Fruit fly (Drosophila melanogaster) whole organism, prepupa: ENCODE results near the gene CG2147.

Source experiments
- Blimp-1 ChIP-seq: fragments of 200-800 bp; sonication (Bioruptor generic); optimal IDR thresholded peaks from 3 replicates; lab custom pipeline; 2017; ENCODE audit warnings: missing biosample characterization, missing genetic modification characterization, mild to moderate bottlenecking, moderate library complexity, missing genetic modification reagents
- CG10631 ChIP-seq: fragments of 200-800 bp; sonication (Bioruptor generic); optimal IDR thresholded peaks from 2 replicates; lab custom pipeline; 2016; ENCODE audit warnings: missing biosample characterization, missing genetic modification characterization
- CG10669 ChIP-seq: fragments of 200-800 bp; sonication (Bioruptor generic); optimal IDR thresholded peaks from 3 replicates; lab custom pipeline; 2018; ENCODE audit warnings: missing biosample characterization, mild to moderate bottlenecking, missing genetic modification characterization, moderate library complexity
- CG11294 ChIP-seq: fragments of 200-800 bp; sonication (Bioruptor generic); IDR thresholded peaks from 2 replicates; pipeline ENCODE4 v1.3.6; 2022; ENCODE audit warnings: missing biosample characterization, missing genetic modification characterization
- CG11902 ChIP-seq: fragments of 200-800 bp; sonication (Bioruptor generic); optimal IDR thresholded peaks from 3 replicates; lab custom pipeline; 2016; ENCODE audit warnings: missing biosample characterization, missing genetic modification characterization
- CG15336 ChIP-seq: fragments of 200-800 bp; sonication (Bioruptor generic); IDR thresholded peaks from 2 replicates; pipeline ENCODE4 v1.3.6; 2022; ENCODE audit warnings: missing biosample characterization, missing genetic modification characterization
- CG1621 ChIP-seq: fragments of 200-800 bp; sonication (Bioruptor generic); optimal IDR thresholded peaks from 3 replicates; lab custom pipeline; 2018; ENCODE audit warnings: missing biosample characterization, mild to moderate bottlenecking, missing genetic modification characterization
- CG16779 ChIP-seq: fragments of 200-800 bp; sonication (Bioruptor generic); optimal IDR thresholded peaks from 3 replicates; lab custom pipeline; 2017; ENCODE audit warnings: missing biosample characterization, mild to moderate bottlenecking, missing genetic modification characterization
- CG3032 ChIP-seq: fragments of 200-800 bp; optimal IDR thresholded peaks from 2 replicates; lab custom pipeline; 2019; ENCODE audit warnings: missing biosample characterization, mild to moderate bottlenecking, missing genetic modification characterization, moderate library complexity
- CG31627 ChIP-seq: fragments of 200-800 bp; sonication (Bioruptor generic); optimal IDR thresholded peaks from 3 replicates; lab custom pipeline; 2016; ENCODE audit warnings: missing biosample characterization, missing genetic modification characterization
- CG32006 ChIP-seq: fragments of 200-800 bp; sonication (Bioruptor generic); optimal IDR thresholded peaks from 3 replicates; lab custom pipeline; 2017; ENCODE audit warnings: missing biosample characterization, mild to moderate bottlenecking, missing genetic modification characterization
- CG34406 ChIP-seq: fragments of 200-800 bp; sonication (Bioruptor generic); optimal IDR thresholded peaks from 3 replicates; lab custom pipeline; 2016; ENCODE audit warnings: missing biosample characterization, missing genetic modification characterization
- CG3919 ChIP-seq: fragments of 200-800 bp; sonication (Bioruptor generic); optimal IDR thresholded peaks from 3 replicates; lab custom pipeline; 2016; ENCODE audit warnings: missing biosample characterization, missing genetic modification characterization
- CG6163 ChIP-seq: fragments of 200-800 bp; sonication (Bioruptor generic); IDR thresholded peaks from 3 replicates; pipeline ENCODE4 v1.3.6; 2022; ENCODE audit warnings: missing biosample characterization, missing genetic modification characterization
- CG6276 ChIP-seq: fragments of 200-800 bp; sonication (Bioruptor generic); optimal IDR thresholded peaks from 2 replicates; lab custom pipeline; 2017; ENCODE audit warnings: missing biosample characterization, mild to moderate bottlenecking, missing genetic modification characterization
- CG6808 ChIP-seq: fragments of 200-800 bp; sonication (Bioruptor generic); optimal IDR thresholded peaks from 3 replicates; lab custom pipeline; 2017; ENCODE audit warnings: missing biosample characterization, missing genetic modification characterization, mild to moderate bottlenecking, moderate library complexity, missing genetic modification reagents
- CG7368 ChIP-seq: fragments of 200-800 bp; sonication (Bioruptor generic); optimal IDR thresholded peaks from 3 replicates; lab custom pipeline; 2016; ENCODE audit warnings: missing biosample characterization, missing genetic modification characterization
- CG8119 ChIP-seq: fragments of 200-800 bp; sonication (Bioruptor generic); IDR thresholded peaks from 3 replicates; pipeline ENCODE4 v1.3.6; 2022; ENCODE audit warnings: missing biosample characterization, missing genetic modification characterization
- CG8319 ChIP-seq: fragments of 200-800 bp; sonication (Bioruptor generic); optimal IDR thresholded peaks from 3 replicates; lab custom pipeline; 2016; ENCODE audit warnings: missing biosample characterization, missing genetic modification characterization
- CG8632 ChIP-seq: fragments of 200-800 bp; sonication (Bioruptor generic); optimal IDR thresholded peaks from 3 replicates; lab custom pipeline; 2016; ENCODE audit warnings: missing biosample characterization, missing genetic modification characterization
- Eip75B ChIP-seq: fragments of 200-800 bp; sonication (Bioruptor generic); optimal IDR thresholded peaks from 3 replicates; lab custom pipeline; 2016; ENCODE audit warnings: missing biosample characterization, missing genetic modification characterization
- Ets21C ChIP-seq: fragments of 200-800 bp; sonication (Bioruptor generic); optimal IDR thresholded peaks from 3 replicates; lab custom pipeline; 2016; ENCODE audit warnings: missing biosample characterization, missing genetic modification characterization
- Hr38 ChIP-seq: sonication (Bioruptor generic); optimal IDR thresholded peaks from 2 replicates; lab custom pipeline; 2016; ENCODE audit warnings: missing biosample characterization, missing genetic modification characterization
- Hr39 ChIP-seq: fragments of 200-800 bp; sonication (Bioruptor generic); optimal IDR thresholded peaks from 2 replicates; lab custom pipeline; 2016; ENCODE audit warnings: missing biosample characterization, missing genetic modification characterization
- Hr4 ChIP-seq: fragments of 200-800 bp; sonication (Bioruptor generic); optimal IDR thresholded peaks from 3 replicates; lab custom pipeline; 2016; ENCODE audit warnings: missing biosample characterization, missing genetic modification characterization
- Lpt ChIP-seq: fragments of 200-800 bp; sonication (Bioruptor generic); optimal IDR thresholded peaks from 3 replicates; lab custom pipeline; 2016; ENCODE audit warnings: missing biosample characterization, missing genetic modification characterization
- Met ChIP-seq: fragments of 200-800 bp; sonication (Bioruptor generic); optimal IDR thresholded peaks from 3 replicates; lab custom pipeline; 2016; ENCODE audit warnings: missing biosample characterization, missing genetic modification characterization
- OdsH ChIP-seq: fragments of 200-800 bp; sonication (Bioruptor generic); optimal IDR thresholded peaks from 3 replicates; lab custom pipeline; 2016; ENCODE audit warnings: missing biosample characterization, missing genetic modification characterization
- achi ChIP-seq: fragments of 200-800 bp; sonication (Bioruptor generic); optimal IDR thresholded peaks from 3 replicates; lab custom pipeline; 2016; ENCODE audit warnings: missing biosample characterization, missing genetic modification characterization
- acj6 ChIP-seq: fragments of 200-800 bp; sonication (Bioruptor generic); optimal IDR thresholded peaks from 3 replicates; lab custom pipeline; 2016; ENCODE audit warnings: missing biosample characterization, missing genetic modification characterization
- cyc ChIP-seq: fragments of 200-800 bp; sonication (Bioruptor generic); optimal IDR thresholded peaks from 3 replicates; lab custom pipeline; 2016; ENCODE audit warnings: missing biosample characterization, missing genetic modification characterization
- dsx ChIP-seq: fragments of 200-800 bp; optimal IDR thresholded peaks from 3 replicates; lab custom pipeline; 2019; ENCODE audit warnings: missing biosample characterization, mild to moderate bottlenecking, missing genetic modification characterization, moderate library complexity; ENCODE audit not compliant: poor library complexity, severe bottlenecking
- eg ChIP-seq: fragments of 200-800 bp; sonication (Bioruptor generic); IDR thresholded peaks from 3 replicates; pipeline ENCODE4 v1.3.6; 2022; ENCODE audit warnings: missing biosample characterization, missing genetic modification characterization
- esn ChIP-seq: fragments of 200-800 bp; sonication (Bioruptor generic); optimal IDR thresholded peaks from 2 replicates; lab custom pipeline; 2016; ENCODE audit warnings: missing biosample characterization, mild to moderate bottlenecking, missing genetic modification characterization, moderate library complexity
- fd59A ChIP-seq: fragments of 200-800 bp; sonication (Bioruptor generic); optimal IDR thresholded peaks from 2 replicates; lab custom pipeline; 2017; ENCODE audit warnings: missing biosample characterization, mild to moderate bottlenecking, missing genetic modification characterization, missing genetic modification reagents
- fkh ChIP-seq: fragments of 200-800 bp; sonication (Bioruptor generic); optimal IDR thresholded peaks from 3 replicates; lab custom pipeline; 2017; ENCODE audit warnings: missing biosample characterization, mild to moderate bottlenecking, missing genetic modification characterization, moderate library complexity
- lz ChIP-seq: fragments of 200-800 bp; sonication (Bioruptor generic); optimal IDR thresholded peaks from 3 replicates; lab custom pipeline; 2016; ENCODE audit warnings: missing biosample characterization, missing genetic modification characterization
- net ChIP-seq: fragments of 200-800 bp; sonication (Bioruptor generic); optimal IDR thresholded peaks from 3 replicates; lab custom pipeline; 2016; ENCODE audit warnings: missing biosample characterization, missing genetic modification characterization
- pdm3 ChIP-seq: fragments of 200-800 bp; sonication (Bioruptor generic); optimal IDR thresholded peaks from 3 replicates; lab custom pipeline; 2016; ENCODE audit warnings: missing biosample characterization, missing genetic modification characterization
- spab ChIP-seq: fragments of 200-800 bp; sonication (Bioruptor generic); optimal IDR thresholded peaks from 2 replicates; lab custom pipeline; 2017; ENCODE audit warnings: missing biosample characterization, mild to moderate bottlenecking, missing genetic modification characterization, missing genetic modification reagents
- ss ChIP-seq, 2 experiments: fragments of 200-800 bp; sonication (Bioruptor generic); optimal IDR thresholded peaks; 2 replicates in 1 of 2; 3 replicates in 1 of 2; lab custom pipeline; 2017 to 2018; ENCODE audit warnings: mild to moderate bottlenecking in 2 of 2, missing biosample characterization in 2 of 2, missing genetic modification characterization in 2 of 2, moderate library complexity in 1 of 2
- svp ChIP-seq: fragments of 200-800 bp; sonication (Bioruptor generic); peaks from one replicate; lab custom pipeline; 2016; ENCODE audit warnings: missing biosample characterization, missing genetic modification characterization
- topi ChIP-seq: fragments of 200-800 bp; sonication (Bioruptor generic); optimal IDR thresholded peaks from 3 replicates; lab custom pipeline; 2016; ENCODE audit warnings: missing biosample characterization, missing genetic modification characterization
- vri ChIP-seq: fragments of 200-800 bp; sonication (Bioruptor generic); optimal IDR thresholded peaks from 3 replicates; lab custom pipeline; 2016; ENCODE audit warnings: missing biosample characterization, mild to moderate bottlenecking, missing genetic modification characterization

CG2147 gene

dm6 chrX:8254739-8255326 is 14.3 kb downstream of the CG2147 start (continued):
- TF ChIP-seq CG7368 (GFP tag; lab: Kevin White, UChicago) (peak; percentile 38), acj6 (GFP tag; lab: Kevin White, UChicago) (peak; percentile 46), CG6163 (GFP tag; lab: Robert Waterston, UW) (peak; percentile 81), CG16779 (no peak), CG10669 (GFP tag; lab: Kevin White, UChicago) (no peak), ss (GFP tag; optimal IDR thresholded peaks at IDR 0.05; lab: Kevin White, UChicago) (no peak), Hr38 (GFP tag; lab: Kevin White, UChicago) (no peak), OdsH (GFP tag; lab: Kevin White, UChicago) (peak; percentile 47), vri (no peak), CG11902 (GFP tag; lab: Kevin White, UChicago) (peak; percentile 7), achi (GFP tag; lab: Kevin White, UChicago) (peak; percentile 54), CG11294 (GFP tag; lab: Robert Waterston, UW) (no peak), cyc (GFP tag; lab: Kevin White, UChicago) (peak; percentile 27), Ets21C (GFP tag; lab: Kevin White, UChicago) (no peak), esn (GFP tag; lab: Kevin White, UChicago) (peak; percentile 64), CG31627 (GFP tag; lab: Kevin White, UChicago) (peak; percentile 49), CG6276 (GFP tag; lab: Kevin White, UChicago) (peak; percentile 23), pdm3 (peak; percentile 68), CG15336 (peak; percentile 84), Blimp-1 (GFP tag; lab: Kevin White, UChicago) (peak; percentile 69), eg (GFP tag; lab: Robert Waterston, UW) (peak; percentile 84), CG1621 (tag; lab: Kevin White, UChicago) (no peak), Hr4 (GFP tag; lab: Kevin White, UChicago) (peak; percentile 70), Eip75B (GFP tag; lab: Kevin White, UChicago) (peak; percentile 61), topi (GFP tag; lab: Kevin White, UChicago) (peak; percentile 59), CG8119 (GFP tag; lab: Robert Waterston, UW) (peak; percentile 79), CG6808 (GFP tag; lab: Kevin White, UChicago) (no peak), Hr39 (GFP tag; lab: Kevin White, UChicago) (peak; percentile 52), CG34406 (peak; percentile 71), net (peak; percentile 21)

dm6 chrX:8258281-8258802 is 17.9 kb downstream of the CG2147 start:
- TF ChIP-seq Hr4 (GFP tag; lab: Kevin White, UChicago) (no peak), Met (GFP tag; lab: Kevin White, UChicago) (no peak), spab (GFP tag; lab: Kevin White, UChicago) (no peak), CG32006 (peak; percentile 36), CG6808 (GFP tag; lab: Kevin White, UChicago) (no peak), CG15336 (peak; percentile 63), CG8119 (GFP tag; lab: Robert Waterston, UW) (peak; percentile 33; the same call in 2 of the 3 replicates), CG6276 (GFP tag; lab: Kevin White, UChicago) (peak; percentile 6), CG34406 (no peak), net (no peak), CG11294 (GFP tag; lab: Robert Waterston, UW) (no peak), CG10631 (GFP tag; lab: Kevin White, UChicago) (no peak), CG3032 (tag; lab: Kevin White, UChicago) (no peak), Lpt (no peak), fd59A (GFP tag; lab: Kevin White, UChicago) (no peak), lz (GFP tag; lab: Kevin White, UChicago) (no peak), svp (GFP tag; lab: Kevin White, UChicago) (peak; percentile 70), dsx (GFP tag; lab: Kevin White, UChicago) (peak; percentile 27), CG8632 (GFP tag; lab: Kevin White, UChicago) (no peak), CG8319 (GFP tag; lab: Kevin White, UChicago) (no peak), CG3919 (GFP tag; lab: Kevin White, UChicago) (no peak), Blimp-1 (GFP tag; lab: Kevin White, UChicago) (no peak), topi (GFP tag; lab: Kevin White, UChicago) (no peak), fkh (no peak)
